Fruit fly (Drosophila melanogaster) whole organism: ENCODE measurements around the gene CG5895.

Experiments
- CG8478 ChIP-seq: fragments of >200 bp; optimal IDR thresholded peaks from 2 replicates; lab custom pipeline; 2018; ENCODE audit warnings: inconsistent platforms
- EcR ChIP-seq, 2 experiments: fragments of >200 bp; optimal IDR thresholded peaks; 2 replicates each; lab custom pipeline; 2017; ENCODE audit warnings: missing biosample characterization in 2 of 2, missing genetic modification characterization in 2 of 2, missing genetic modification reagents in 2 of 2
- usp ChIP-seq: fragments of >200 bp; optimal IDR thresholded peaks from 2 replicates; lab custom pipeline; 2017; ENCODE audit warnings: missing biosample characterization, missing genetic modification characterization, mixed read lengths

- TF ChIP-seq usp (GFP tag; lab: Kevin White, UChicago) (no peak), EcR (GFP tag; optimal IDR thresholded peaks at IDR 0.05; lab: Kevin White, UChicago) (no peak), CG8478 (lab: Kevin White, UChicago) (no peak)
These were observed 19.2 kb upstream of the CG5895 start for dm6 chr3L:16015765-16016760.
